Fruit fly (Drosophila melanogaster): ENCODE results near the gene Ranbp21.

Ranbp21 gene

DNA sequence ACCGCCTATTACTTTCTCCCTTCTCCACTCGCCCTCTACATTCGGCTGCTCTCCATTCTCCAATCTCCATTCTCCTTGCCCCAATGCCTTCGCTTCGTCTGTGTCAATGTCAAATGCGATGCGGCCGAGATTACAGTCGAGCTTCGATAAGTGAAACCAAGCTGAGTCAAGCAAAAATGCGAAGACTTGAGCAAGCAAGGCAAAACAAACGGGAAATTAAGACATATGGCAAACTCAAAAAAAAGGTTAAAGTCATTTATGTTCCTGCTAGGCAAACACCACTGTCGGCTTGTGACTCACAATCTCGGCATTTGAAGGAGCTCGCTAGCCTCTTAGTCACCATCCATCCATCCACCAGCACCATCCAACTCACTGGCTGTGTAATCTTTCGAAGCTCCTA is 16.3 kb upstream of the Ranbp21 start (continued):
- TF ChIP-seq kay (GFP tag; optimal IDR thresholded peaks at IDR 0.05) (peak; percentile 100), CG3995 (GFP tag; optimal IDR thresholded peaks at IDR 0.05) (peak; percentile 73), CG7928 (GFP tag; optimal IDR thresholded peaks at IDR 0.05) (peak; percentile 70), NC2β (GFP tag; optimal IDR thresholded peaks at IDR 0.05) (peak; percentile 97), Sry-δ (GFP tag; optimal IDR thresholded peaks at IDR 0.05) (peak; percentile 68), hkb (optimal IDR thresholded peaks at IDR 0.05) (no peak), hkb (GFP tag; IDR thresholded peaks at IDR 0.05) (peak; percentile 92), CG12219 (GFP tag; optimal IDR thresholded peaks at IDR 0.05) (peak; percentile 97), CG11723 (GFP tag; optimal IDR thresholded peaks at IDR 0.05) (peak; percentile 96), CG17802 (tag; optimal IDR thresholded peaks at IDR 0.05) (peak; percentile 81), CG15514 (GFP tag; optimal IDR thresholded peaks at IDR 0.05) (peak; percentile 81), zen2 (GFP tag; IDR thresholded peaks at IDR 0.05; ENCODE audit: partially characterized antibody) (no peak), CG2678 (tag; optimal IDR thresholded peaks at IDR 0.05) (peak; percentile 95), Nf-YC (tag; optimal IDR thresholded peaks at IDR 0.05) (peak; percentile 72), Dll (GFP tag; IDR thresholded peaks at IDR 0.05; ENCODE audit: partially characterized antibody) (no peak), Gug (GFP tag; IDR thresholded peaks at IDR 0.05) (peak; percentile 95), CG17385 (GFP tag; optimal IDR thresholded peaks at IDR 0.05) (peak; percentile 94), CG5245 (GFP tag; optimal IDR thresholded peaks at IDR 0.05) (peak; percentile 96), Six4 (GFP tag; optimal IDR thresholded peaks at IDR 0.05) (peak; percentile 94), al (GFP tag; IDR thresholded peaks at IDR 0.05) (peak; percentile 84), Side (GFP tag; optimal IDR thresholded peaks at IDR 0.05) (peak; percentile 99), peb (GFP tag; IDR thresholded peaks at IDR 0.05) (peak; percentile 88), cato (GFP tag; optimal IDR thresholded peaks at IDR 0.05; ENCODE audit: borderline replicate concordance) (peak; percentile 82), CG12104 (GFP tag; optimal IDR thresholded peaks at IDR 0.05) (peak; percentile 89), CG18262 (tag; optimal IDR thresholded peaks at IDR 0.05) (peak; percentile 93), Bgb (GFP tag; IDR thresholded peaks at IDR 0.05; ENCODE audit: partially characterized antibody) (no peak), Drgx (GFP tag; IDR thresholded peaks at IDR 0.05) (peak; percentile 96), ap (GFP tag; IDR thresholded peaks at IDR 0.05) (peak; percentile 91), exex (tag; optimal IDR thresholded peaks at IDR 0.05) (no peak), Mad (GFP tag; optimal IDR thresholded peaks at IDR 0.05) (peak; percentile 96), CG3065 (GFP tag; optimal IDR thresholded peaks at IDR 0.05) (peak; percentile 93), ERR (GFP tag; optimal IDR thresholded peaks at IDR 0.05) (peak; percentile 98), CG2120 (GFP tag; optimal IDR thresholded peaks at IDR 0.05) (peak; percentile 98), Hr39 (optimal IDR thresholded peaks at IDR 0.05) (no peak), CG9727 (GFP tag; optimal IDR thresholded peaks at IDR 0.05) (peak; percentile 95), YL-1 (GFP tag; optimal IDR thresholded peaks at IDR 0.05) (peak; percentile 90), otp (GFP tag; IDR thresholded peaks at IDR 0.05) (peak; percentile 96), NfI (GFP tag; optimal IDR thresholded peaks at IDR 0.05) (peak; percentile 98), wdn (GFP tag; IDR thresholded peaks at IDR 0.05) (peak; percentile 95), Fer1 (GFP tag; optimal IDR thresholded peaks at IDR 0.05) (peak; percentile 91), vnd (GFP tag; IDR thresholded peaks at IDR 0.05; ENCODE audit: partially characterized antibody) (no peak), MBD-R2 (GFP tag; IDR thresholded peaks at IDR 0.05) (peak; percentile 83), ara (GFP tag; IDR thresholded peaks at IDR 0.05) (peak; percentile 95), org-1 (GFP tag; optimal IDR thresholded peaks at IDR 0.05) (peak; percentile 96), Xbp1 (GFP tag; optimal IDR thresholded peaks at IDR 0.05) (peak; percentile 98), Hr78 (GFP tag; optimal IDR thresholded peaks at IDR 0.05) (peak in 1 of 2 experiments; percentile 93), CG4854 (GFP tag; optimal IDR thresholded peaks at IDR 0.05) (peak; percentile 86), CG13424 (tag; optimal IDR thresholded peaks at IDR 0.05) (peak; percentile 93), CG11456 (GFP tag; IDR thresholded peaks at IDR 0.05) (peak; percentile 96), MTF-1 (GFP tag; optimal IDR thresholded peaks at IDR 0.05; ENCODE audit: borderline replicate concordance) (peak; percentile 91), ato (GFP tag; IDR thresholded peaks at IDR 0.05; ENCODE audit: partially characterized antibody) (no peak)

All from whole organism, embryonic.